Fruit fly (Drosophila melanogaster) whole organism, embryonic: Measurements from ENCODE around the gene IFT52.

Experiments
- BtbVII ChIP-seq: fragments of 200-800 bp; sonication (Bioruptor generic); optimal IDR thresholded peaks from 3 replicates; lab custom pipeline; 2017; ENCODE audit warnings: missing biosample characterization, mild to moderate bottlenecking, missing genetic modification characterization
- CG13296 ChIP-seq: fragments of 200-800 bp; sonication (Bioruptor generic); optimal IDR thresholded peaks from 3 replicates; lab custom pipeline; 2018; ENCODE audit warnings: missing biosample characterization, mild to moderate bottlenecking, missing genetic modification characterization
- CG13424 ChIP-seq: fragments of 200-800 bp; sonication (Bioruptor generic); optimal IDR thresholded peaks from 2 replicates; lab custom pipeline; 2019; ENCODE audit warnings: missing biosample characterization, mild to moderate bottlenecking, missing genetic modification characterization, moderate library complexity
- CG14050 ChIP-seq: fragments of 200-800 bp; sonication (Bioruptor generic); IDR thresholded peaks from 3 replicates; pipeline ENCODE4 v1.3.6; 2022; ENCODE audit warnings: missing biosample characterization, missing genetic modification characterization
- CG15479 ChIP-seq: fragments of 200-800 bp; sonication (Bioruptor generic); optimal IDR thresholded peaks from 3 replicates; lab custom pipeline; 2019; ENCODE audit warnings: missing biosample characterization, mild to moderate bottlenecking, missing genetic modification characterization, moderate library complexity
- CG15696 ChIP-seq: fragments of 200-800 bp; sonication (Bioruptor generic); optimal IDR thresholded peaks from 2 replicates; lab custom pipeline; 2019; ENCODE audit warnings: missing biosample characterization, mild to moderate bottlenecking, missing genetic modification characterization, moderate library complexity
- CG2712 ChIP-seq: fragments of 200-800 bp; optimal IDR thresholded peaks from 3 replicates; lab custom pipeline; 2019; ENCODE audit warnings: missing biosample characterization, mild to moderate bottlenecking, missing genetic modification characterization, moderate library complexity
- CG30403 ChIP-seq: fragments of 200-800 bp; sonication (Bioruptor generic); optimal IDR thresholded peaks from 3 replicates; lab custom pipeline; 2016; ENCODE audit warnings: missing biosample characterization, missing genetic modification characterization
- CG33557 ChIP-seq: fragments of 200-800 bp; sonication (Bioruptor generic); optimal IDR thresholded peaks from 2 replicates; lab custom pipeline; 2019; ENCODE audit warnings: missing biosample characterization, mild to moderate bottlenecking, missing genetic modification characterization, moderate library complexity
- CG3407 ChIP-seq: fragments of 200-800 bp; sonication (Bioruptor generic); optimal IDR thresholded peaks from 2 replicates; lab custom pipeline; 2018; ENCODE audit warnings: missing biosample characterization, mild to moderate bottlenecking, missing genetic modification characterization
- CG6854 ChIP-seq: fragments of 200-800 bp; sonication (Bioruptor generic); optimal IDR thresholded peaks from 3 replicates; lab custom pipeline; 2017; ENCODE audit warnings: missing biosample characterization, mild to moderate bottlenecking, missing genetic modification characterization
- CG7963 ChIP-seq: fragments of 200-800 bp; sonication (Bioruptor generic); IDR thresholded peaks from 3 replicates; pipeline ENCODE4 v1.3.6; 2022; ENCODE audit warnings: missing biosample characterization, missing genetic modification characterization; ENCODE audit not compliant: partially characterized antibody
- CG8944 ChIP-seq: fragments of 200-800 bp; sonication (Bioruptor generic); optimal IDR thresholded peaks from 3 replicates; lab custom pipeline; 2016; ENCODE audit warnings: missing biosample characterization, missing genetic modification characterization
- Dip3 ChIP-seq: fragments of 200-800 bp; sonication (Bioruptor generic); optimal IDR thresholded peaks from 3 replicates; lab custom pipeline; 2016; ENCODE audit warnings: missing biosample characterization, missing genetic modification characterization
- E2f1 ChIP-seq: fragments of 200-800 bp; sonication (Bioruptor generic); IDR thresholded peaks from 2 replicates; pipeline ENCODE4 v1.3.6; 2022; ENCODE audit warnings: missing biosample characterization, missing genetic modification characterization
- HLHmδ ChIP-seq: fragments of 200-800 bp; sonication (Bioruptor generic); optimal IDR thresholded peaks from 2 replicates; lab custom pipeline; 2018; ENCODE audit warnings: missing biosample characterization, mild to moderate bottlenecking, missing genetic modification characterization, moderate library complexity
- Hr3 ChIP-seq: fragments of 200-800 bp; sonication (Bioruptor generic); optimal IDR thresholded peaks from 3 replicates; lab custom pipeline; 2016; ENCODE audit warnings: missing biosample characterization, missing genetic modification characterization
- Hsf ChIP-seq: fragments of 200-800 bp; sonication (Bioruptor generic); optimal IDR thresholded peaks from 3 replicates; lab custom pipeline; 2016; ENCODE audit warnings: missing biosample characterization, missing genetic modification characterization
- MBD-R2 ChIP-seq: fragments of 200-800 bp; sonication (Bioruptor generic); IDR thresholded peaks from 2 replicates; pipeline ENCODE4 v1.3.6; 2022; ENCODE audit warnings: missing biosample characterization, missing genetic modification characterization
- Myb ChIP-seq: fragments of 200-800 bp; sonication (Bioruptor generic); optimal IDR thresholded peaks from 2 replicates; lab custom pipeline; 2016; ENCODE audit warnings: missing biosample characterization, missing genetic modification characterization
- NK7.1 ChIP-seq: fragments of 200-800 bp; sonication (Bioruptor generic); optimal IDR thresholded peaks from 3 replicates; lab custom pipeline; 2016; ENCODE audit warnings: missing biosample characterization, missing genetic modification characterization
- Neu2 ChIP-seq: fragments of 200-800 bp; sonication (Bioruptor generic); optimal IDR thresholded peaks from 3 replicates; lab custom pipeline; 2016; ENCODE audit warnings: missing biosample characterization, missing genetic modification characterization, borderline replicate concordance
- Spps ChIP-seq: fragments of 200-800 bp; sonication (Bioruptor generic); optimal IDR thresholded peaks from 2 replicates; lab custom pipeline; 2018; ENCODE audit warnings: missing biosample characterization, mild to moderate bottlenecking, missing genetic modification characterization
- Sry-β ChIP-seq: fragments of 200-800 bp; sonication (Bioruptor generic); optimal IDR thresholded peaks from 2 replicates; lab custom pipeline; 2018; ENCODE audit warnings: missing biosample characterization, mild to moderate bottlenecking, missing genetic modification characterization, moderate library complexity
- Stat92E ChIP-seq, 3 experiments: fragments of >200 bp in 2 of 3; fragments of 200-800 bp in 1 of 3; sonication (Bioruptor generic) in 1 of 3; optimal IDR thresholded peaks; 2 replicates each; lab custom pipeline; 2017 to 2019; ENCODE audit warnings: missing biosample characterization in 3 of 3, missing genetic modification characterization in 3 of 3, mild to moderate bottlenecking in 1 of 3, moderate library complexity in 1 of 3
- TFAM ChIP-seq: fragments of 200-800 bp; sonication (Bioruptor generic); optimal IDR thresholded peaks from 2 replicates; lab custom pipeline; 2017; ENCODE audit warnings: missing biosample characterization, missing genetic modification characterization, inconsistent platforms
- Usf ChIP-seq: fragments of 200-800 bp; sonication (Bioruptor generic); optimal IDR thresholded peaks from 2 replicates; lab custom pipeline; 2017; ENCODE audit warnings: missing genotype, missing biosample characterization, missing genetic modification characterization
- ash1 ChIP-seq: fragments of 200-800 bp; sonication (Bioruptor generic); optimal IDR thresholded peaks from 2 replicates; lab custom pipeline; 2018; ENCODE audit warnings: missing biosample characterization, mild to moderate bottlenecking, missing genetic modification characterization
- bcd ChIP-seq: fragments of 200-800 bp; sonication (Bioruptor generic); optimal IDR thresholded peaks from 2 replicates; lab custom pipeline; 2017; ENCODE audit warnings: missing biosample characterization, mild to moderate bottlenecking, missing genetic modification characterization
- btn ChIP-seq: fragments of 200-800 bp; sonication (Bioruptor generic); optimal IDR thresholded peaks from 2 replicates; lab custom pipeline; 2016; ENCODE audit warnings: missing biosample characterization, missing genetic modification characterization
- ci ChIP-seq: fragments of 200-800 bp; sonication (Bioruptor generic); IDR thresholded peaks from 3 replicates; pipeline ENCODE4 v1.3.6; 2022; ENCODE audit warnings: missing biosample characterization, missing genetic modification characterization
- cwo ChIP-seq: fragments of 200-800 bp; sonication (Bioruptor generic); optimal IDR thresholded peaks from 3 replicates; lab custom pipeline; 2017; ENCODE audit warnings: missing biosample characterization, missing genetic modification characterization, mild to moderate bottlenecking, moderate library complexity, missing genetic modification reagents
- dmrt99B ChIP-seq: fragments of 200-800 bp; sonication (Bioruptor generic); optimal IDR thresholded peaks from 2 replicates; lab custom pipeline; 2018; ENCODE audit warnings: missing biosample characterization, mild to moderate bottlenecking, missing genetic modification characterization, moderate library complexity
- eve ChIP-seq, 2 experiments: fragments of >200 bp; optimal IDR thresholded peaks; 2 replicates each; lab custom pipeline; 2017; ENCODE audit warnings: missing biosample characterization in 2 of 2, missing genetic modification characterization in 2 of 2
- fd102C ChIP-seq: fragments of 200-800 bp; sonication (Bioruptor generic); optimal IDR thresholded peaks from 2 replicates; lab custom pipeline; 2018; ENCODE audit warnings: missing biosample characterization, mild to moderate bottlenecking, missing genetic modification characterization, moderate library complexity
- gem ChIP-seq: fragments of 200-800 bp; sonication (Bioruptor generic); optimal IDR thresholded peaks from 2 replicates; lab custom pipeline; 2019; ENCODE audit warnings: missing biosample characterization, mild to moderate bottlenecking, missing genetic modification characterization, moderate library complexity
- ham ChIP-seq: fragments of 200-800 bp; sonication (Bioruptor generic); IDR thresholded peaks from 2 replicates; pipeline ENCODE4 v1.3.6; 2022; ENCODE audit warnings: missing biosample characterization, missing genetic modification characterization
- nau ChIP-seq: fragments of 200-800 bp; sonication (Bioruptor generic); optimal IDR thresholded peaks from 3 replicates; lab custom pipeline; 2017; ENCODE audit warnings: missing biosample characterization, mild to moderate bottlenecking, missing genetic modification characterization, missing genetic modification reagents
- peb ChIP-seq: fragments of 200-800 bp; sonication (Bioruptor generic); IDR thresholded peaks from 2 replicates; pipeline ENCODE4 v1.3.6; 2022; ENCODE audit warnings: missing biosample characterization, missing genetic modification characterization
- pfk ChIP-seq: fragments of 200-800 bp; sonication (Bioruptor generic); optimal IDR thresholded peaks from 2 replicates; lab custom pipeline; 2018; ENCODE audit warnings: missing biosample characterization, mild to moderate bottlenecking, missing genetic modification characterization, moderate library complexity
- stwl ChIP-seq: fragments of 200-800 bp; sonication (Bioruptor generic); optimal IDR thresholded peaks from 3 replicates; lab custom pipeline; 2018; ENCODE audit warnings: missing biosample characterization, mild to moderate bottlenecking, missing genetic modification characterization, moderate library complexity
- sug ChIP-seq: fragments of 200-800 bp; optimal IDR thresholded peaks from 2 replicates; lab custom pipeline; 2019; ENCODE audit warnings: missing biosample characterization, mild to moderate bottlenecking, missing genetic modification characterization, moderate library complexity
- tin ChIP-seq: fragments of 200-800 bp; sonication (Bioruptor generic); optimal IDR thresholded peaks from 3 replicates; lab custom pipeline; 2016; ENCODE audit warnings: missing biosample characterization, missing genetic modification characterization
- trem ChIP-seq: fragments of 200-800 bp; optimal IDR thresholded peaks from 3 replicates; lab custom pipeline; 2019; ENCODE audit warnings: missing biosample characterization, mild to moderate bottlenecking, missing genetic modification characterization, moderate library complexity
- tx ChIP-seq: fragments of 200-800 bp; sonication (Bioruptor generic); optimal IDR thresholded peaks from 2 replicates; lab custom pipeline; 2016; ENCODE audit warnings: missing biosample characterization, missing genetic modification characterization
- unc-4 ChIP-seq: fragments of 200-800 bp; sonication (Bioruptor generic); IDR thresholded peaks from 2 replicates; pipeline ENCODE4 v1.3.6; 2022; ENCODE audit warnings: missing biosample characterization, missing genetic modification characterization; ENCODE audit not compliant: partially characterized antibody
- usp ChIP-seq: fragments of >200 bp; optimal IDR thresholded peaks from 2 replicates; lab custom pipeline; 2017; ENCODE audit warnings: missing biosample characterization, missing genetic modification characterization
- yki ChIP-seq: fragments of >200 bp; optimal IDR thresholded peaks from 3 replicates; lab custom pipeline; 2018

The IFT52 gene

dm6 chr2L:6557429-6558384, at the start of gene IFT52, which contains the start of gene COX5B (continued):
- TF ChIP-seq Dip3, result peak; percentile 86
- TF ChIP-seq CG15479 (GFP tag; lab: Kevin White, UChicago), result no peak
- no peak for TF ChIP-seq Hr3 (GFP tag; lab: Kevin White, UChicago)
- TF ChIP-seq CG6854, result no peak
- peak; percentile 39 for TF ChIP-seq pfk (GFP tag; lab: Kevin White, UChicago)
- no peak for TF ChIP-seq Sry-β (GFP tag; lab: Kevin White, UChicago)
- TF ChIP-seq stwl, result peak; percentile 95
- TF ChIP-seq E2f1 (GFP tag; lab: Robert Waterston, UW), result peak; percentile 61
- peak; percentile 82 for TF ChIP-seq Hsf (GFP tag; lab: Kevin White, UChicago)
- TF ChIP-seq Myb (GFP tag; lab: Kevin White, UChicago), result no peak
- no peak for TF ChIP-seq fd102C (GFP tag; lab: Kevin White, UChicago)
- TF ChIP-seq BtbVII (GFP tag; lab: Kevin White, UChicago), result peak; percentile 30
- no peak for TF ChIP-seq cwo (GFP tag; lab: Kevin White, UChicago)
- TF ChIP-seq peb (GFP tag; lab: Robert Waterston, UW), result peak; percentile 27; the same call in 1 of the 2 replicates
- peak in 1 of 3 experiments; percentile 31 for TF ChIP-seq Stat92E (GFP tag; optimal IDR thresholded peaks at IDR 0.05; lab: Kevin White, UChicago)
- peak; percentile 44 for TF ChIP-seq CG15696 (tag; lab: Kevin White, UChicago)
- TF ChIP-seq dmrt99B (tag; lab: Kevin White, UChicago), result peak; percentile 23
- no peak for TF ChIP-seq CG7963 (GFP tag; lab: Robert Waterston, UW)
- TF ChIP-seq usp (GFP tag; lab: Kevin White, UChicago), result no peak
- TF ChIP-seq CG13424 (tag; lab: Kevin White, UChicago), result no peak
- TF ChIP-seq MBD-R2, result peak; percentile 65
- no peak for TF ChIP-seq CG13296
- no peak for TF ChIP-seq Spps (tag; lab: Kevin White, UChicago)
- peak; percentile 24 for TF ChIP-seq Usf (GFP tag; lab: Kevin White, UChicago)
- peak; percentile 84 for TF ChIP-seq tin (GFP tag; lab: Kevin White, UChicago)
- no peak for TF ChIP-seq Neu2 (GFP tag; lab: Kevin White, UChicago)
- TF ChIP-seq CG30403, result peak; percentile 27
- TF ChIP-seq ci (GFP tag; lab: Robert Waterston, UW), result peak; percentile 10; the same call in 1 of the 3 replicates
- TF ChIP-seq HLHmδ, result no peak
- TF ChIP-seq CG8944 (GFP tag; lab: Kevin White, UChicago), result no peak
- TF ChIP-seq ham (GFP tag; lab: Robert Waterston, UW), result no peak
- peak; percentile 35; the same call in 1 of the 3 replicates for TF ChIP-seq CG14050
- TF ChIP-seq CG3407, result no peak
- peak; percentile 30 for TF ChIP-seq nau (GFP tag; lab: Kevin White, UChicago)
- TF ChIP-seq tx, result no peak
- TF ChIP-seq NK7.1 (GFP tag; lab: Kevin White, UChicago), result peak; percentile 37
- no peak for TF ChIP-seq TFAM (GFP tag; lab: Kevin White, UChicago)
- peak; percentile 60 for TF ChIP-seq sug (tag; lab: Kevin White, UChicago)
- TF ChIP-seq CG33557 (GFP tag; lab: Kevin White, UChicago), result no peak
- peak; percentile 21 for TF ChIP-seq gem (tag; lab: Kevin White, UChicago)
- TF ChIP-seq bcd, result peak; percentile 69
- TF ChIP-seq trem, result peak; percentile 82
- peak; percentile 47; the same call in 1 of the 2 replicates for TF ChIP-seq unc-4 (GFP tag; lab: Robert Waterston, UW)
- peak; percentile 53 for TF ChIP-seq ash1 (GFP tag; lab: Kevin White, UChicago)
- TF ChIP-seq yki, result no peak
- TF ChIP-seq btn, result no peak
- peak; percentile 73 for TF ChIP-seq CG2712
- TF ChIP-seq eve (GFP tag; optimal IDR thresholded peaks at IDR 0.05; lab: Kevin White, UChicago), result no peak
